Worm (Caenorhabditis elegans) whole organism, late embryonic: ENCODE results near the gene F13D12.10.
A peak's percentile ranks its signal among the peaks of the same experiment; 100 is the strongest.

Experiments used
- F13H6.1 ChIP-seq: sonication (generic microtip); optimal IDR thresholded peaks from 2 replicates; lab custom pipeline; 2016; ENCODE audit warnings: missing genetic modification characterization, missing compliant biosample characterization
- K02D7.2 ChIP-seq: sonication (generic microtip); optimal IDR thresholded peaks from 2 replicates; lab custom pipeline; 2017; ENCODE audit warnings: mild to moderate bottlenecking, missing genetic modification characterization, missing compliant biosample characterization
- K09A11.1 ChIP-seq: sonication (generic microtip); optimal IDR thresholded peaks from 2 replicates; lab custom pipeline; 2017; ENCODE audit warnings: antibody characterized with exemption, mild to moderate bottlenecking, missing genetic modification characterization, missing compliant biosample characterization; ENCODE audit not compliant: insufficient read depth
- Y22D7AL.16 ChIP-seq: sonication (generic microtip); optimal IDR thresholded peaks from 2 replicates; lab custom pipeline; 2016; ENCODE audit warnings: missing genetic modification characterization, missing compliant biosample characterization
- ahr-1 ChIP-seq: sonication (generic microtip); optimal IDR thresholded peaks from 2 replicates; lab custom pipeline; 2016; ENCODE audit warnings: missing genetic modification characterization, missing compliant biosample characterization
- ceh-14 ChIP-seq: sonication (generic microtip); optimal IDR thresholded peaks from 2 replicates; lab custom pipeline; 2016; ENCODE audit warnings: missing genotype, missing genetic modification characterization, missing compliant biosample characterization
- ceh-18 ChIP-seq: sonication (generic microtip); optimal IDR thresholded peaks from 2 replicates; lab custom pipeline; 2016; ENCODE audit warnings: missing genetic modification characterization, missing compliant biosample characterization
- ceh-2 ChIP-seq: sonication (generic microtip); optimal IDR thresholded peaks from 2 replicates; lab custom pipeline; 2016; ENCODE audit warnings: missing genotype, missing genetic modification characterization, missing compliant biosample characterization
- ceh-31 ChIP-seq: sonication (generic microtip); optimal IDR thresholded peaks from 2 replicates; lab custom pipeline; 2016; ENCODE audit warnings: missing genetic modification characterization, missing compliant biosample characterization
- ceh-34 ChIP-seq: sonication (generic microtip); optimal IDR thresholded peaks from 2 replicates; lab custom pipeline; 2016; ENCODE audit warnings: mild to moderate bottlenecking, missing genetic modification characterization, missing compliant biosample characterization
- ceh-48 ChIP-seq: sonication (generic microtip); optimal IDR thresholded peaks from 2 replicates; lab custom pipeline; 2016; ENCODE audit warnings: missing genetic modification characterization, inconsistent platforms, missing compliant biosample characterization
- ceh-9 ChIP-seq: sonication (generic microtip); optimal IDR thresholded peaks from 2 replicates; lab custom pipeline; 2016; ENCODE audit warnings: mild to moderate bottlenecking, missing genetic modification characterization, inconsistent platforms, missing compliant biosample characterization
- elt-2 ChIP-seq: sonication (generic microtip); optimal IDR thresholded peaks from 2 replicates; lab custom pipeline; 2016; ENCODE audit warnings: missing genetic modification reagents, missing genetic modification characterization, missing compliant biosample characterization
- ets-4 ChIP-seq: sonication (generic microtip); optimal IDR thresholded peaks from 2 replicates; lab custom pipeline; 2016; ENCODE audit warnings: missing genetic modification characterization, missing compliant biosample characterization
- eyg-1 ChIP-seq: sonication (generic microtip); optimal IDR thresholded peaks from 2 replicates; lab custom pipeline; 2016; ENCODE audit warnings: missing genotype, missing genetic modification characterization, missing compliant biosample characterization
- fkh-10 ChIP-seq: fragments of 150-350 bp; optimal IDR thresholded peaks from 2 replicates; lab custom pipeline; 2014; ENCODE audit warnings: missing biosample characterization, missing genetic modification reagents, missing genetic modification characterization
- fkh-6 ChIP-seq: sonication (generic microtip); optimal IDR thresholded peaks from 2 replicates; lab custom pipeline; 2016; ENCODE audit warnings: missing genetic modification characterization, missing compliant biosample characterization
- gmeb-2 ChIP-seq: sonication (generic microtip); optimal IDR thresholded peaks from 2 replicates; lab custom pipeline; 2016; ENCODE audit warnings: missing genetic modification characterization, inconsistent platforms, missing compliant biosample characterization
- hlh-30 ChIP-seq: sonication (generic microtip); optimal IDR thresholded peaks from 2 replicates; lab custom pipeline; 2017; ENCODE audit warnings: antibody characterized with exemption, missing genetic modification characterization, missing compliant biosample characterization; ENCODE audit not compliant: insufficient read depth
- hlh-6 ChIP-seq: sonication (generic microtip); optimal IDR thresholded peaks from 2 replicates; lab custom pipeline; 2016; ENCODE audit warnings: missing genotype, missing genetic modification characterization, missing compliant biosample characterization
- lin-11 ChIP-seq: fragments of 200-800 bp; sonication (Bioruptor generic); optimal IDR thresholded peaks from 2 replicates; lab custom pipeline; 2018; ENCODE audit warnings: mild to moderate bottlenecking, missing genetic modification characterization, missing compliant biosample characterization
- madf-2 ChIP-seq: sonication (generic microtip); optimal IDR thresholded peaks from 2 replicates; lab custom pipeline; 2017; ENCODE audit warnings: missing genetic modification characterization, missing compliant biosample characterization
- mec-3 ChIP-seq: sonication (generic microtip); optimal IDR thresholded peaks from 2 replicates; lab custom pipeline; 2016; ENCODE audit warnings: borderline replicate concordance, missing genetic modification characterization, missing compliant biosample characterization
- nfya-1 ChIP-seq: sonication (generic microtip); optimal IDR thresholded peaks from 2 replicates; lab custom pipeline; 2017; ENCODE audit warnings: missing genetic modification characterization, mild to moderate bottlenecking, missing compliant biosample characterization, antibody characterized with exemption, moderate library complexity
- pag-3 ChIP-seq: sonication (generic microtip); optimal IDR thresholded peaks from 2 replicates; lab custom pipeline; 2016; ENCODE audit warnings: missing compliant biosample characterization, missing genetic modification characterization, borderline replicate concordance
- pax-1 ChIP-seq: fragments of 150-350 bp; optimal IDR thresholded peaks from 2 replicates; lab custom pipeline; 2014; ENCODE audit warnings: missing biosample characterization, missing genetic modification characterization
- pha-2 ChIP-seq: sonication (generic microtip); optimal IDR thresholded peaks from 2 replicates; lab custom pipeline; 2017; ENCODE audit warnings: mild to moderate bottlenecking, missing genetic modification characterization, missing compliant biosample characterization
- pha-4 ChIP-seq: fragments of 150-350 bp; optimal IDR thresholded peaks from 2 replicates; lab custom pipeline; 2018; ENCODE audit warnings: missing biosample characterization, missing genetic modification reagents, missing genetic modification characterization
- pros-1 ChIP-seq: fragments of 150-350 bp; optimal IDR thresholded peaks from 2 replicates; lab custom pipeline; 2014; ENCODE audit warnings: missing biosample characterization, missing genetic modification reagents, missing genetic modification characterization
- ref-2 ChIP-seq: sonication (generic microtip); optimal IDR thresholded peaks from 2 replicates; lab custom pipeline; 2016; ENCODE audit warnings: missing genetic modification characterization, missing compliant biosample characterization
- rnt-1 ChIP-seq: sonication (generic microtip); optimal IDR thresholded peaks from 2 replicates; lab custom pipeline; 2016; ENCODE audit warnings: missing genetic modification characterization, missing compliant biosample characterization
- sox-2 ChIP-seq: fragments of 200-800 bp; sonication (Bioruptor generic); IDR thresholded peaks from 2 replicates; pipeline ENCODE4 v1.3.6; 2022; ENCODE audit warnings: missing genetic modification reagents, missing genetic modification characterization, missing compliant biosample characterization
- sox-4 ChIP-seq: sonication (generic microtip); optimal IDR thresholded peaks from 2 replicates; lab custom pipeline; 2017; ENCODE audit warnings: mild to moderate bottlenecking, missing genetic modification characterization, inconsistent platforms, missing compliant biosample characterization
- syd-9 ChIP-seq: sonication (generic microtip); optimal IDR thresholded peaks from 2 replicates; lab custom pipeline; 2016; ENCODE audit warnings: mild to moderate bottlenecking, missing genetic modification characterization, moderate library complexity, missing compliant biosample characterization
- tbx-2 ChIP-seq: sonication (generic microtip); optimal IDR thresholded peaks from 2 replicates; lab custom pipeline; 2016; ENCODE audit warnings: missing genetic modification characterization, missing compliant biosample characterization
- tbx-7 ChIP-seq: sonication (generic microtip); optimal IDR thresholded peaks from 2 replicates; lab custom pipeline; 2016; ENCODE audit warnings: missing genotype, missing genetic modification characterization, missing compliant biosample characterization
- unc-42 ChIP-seq: sonication (generic microtip); optimal IDR thresholded peaks from 2 replicates; lab custom pipeline; 2016; ENCODE audit warnings: missing genotype, missing genetic modification characterization, missing compliant biosample characterization
- unc-86 ChIP-seq: sonication (generic microtip); optimal IDR thresholded peaks from 2 replicates; lab custom pipeline; 2016; ENCODE audit warnings: missing genetic modification characterization, missing compliant biosample characterization
- zip-5 ChIP-seq: sonication (generic microtip); optimal IDR thresholded peaks from 2 replicates; lab custom pipeline; 2016; ENCODE audit warnings: missing genetic modification characterization, missing compliant biosample characterization
- ztf-16 ChIP-seq: sonication (generic microtip); optimal IDR thresholded peaks from 2 replicates; lab custom pipeline; 2017; ENCODE audit warnings: missing genetic modification characterization, missing compliant biosample characterization

The F13D12.10 gene

ce11 chrII:11728545-11729105 lies 15.0 kb downstream of the F13D12.10 start, which contains the start of gene alh-8:
TSS of gene alh-8 (plus strand) at chrII:11729055.
- TF ChIP-seq ceh-18 (tag; lab: Kevin White, UChicago): no peak
- TF ChIP-seq pros-1 (tag; lab: Kevin White, UChicago): no peak
- TF ChIP-seq madf-2 (tag; lab: Kevin White, UChicago): no peak
- TF ChIP-seq fkh-10 (GFP tag; lab: Kevin White, UChicago): no peak
- TF ChIP-seq ceh-9 (tag; lab: Kevin White, UChicago): no peak
- peak; percentile 20 for TF ChIP-seq nfya-1 (tag; lab: Kevin White, UChicago)
- no peak for TF ChIP-seq K09A11.1 (tag; lab: Kevin White, UChicago)
- TF ChIP-seq hlh-30 (tag; lab: Kevin White, UChicago): peak; percentile 73
- TF ChIP-seq ets-4: no peak
- no peak for TF ChIP-seq zip-5 (tag; lab: Kevin White, UChicago)
- peak; percentile 20 for TF ChIP-seq tbx-2
- no peak for TF ChIP-seq sox-2
- TF ChIP-seq ceh-34 (tag; lab: Kevin White, UChicago): no peak
- TF ChIP-seq hlh-6 (tag; lab: Kevin White, UChicago): no peak
- TF ChIP-seq K02D7.2 (tag; lab: Kevin White, UChicago): no peak
- TF ChIP-seq pag-3: no peak
- no peak for TF ChIP-seq F13H6.1
- no peak for TF ChIP-seq Y22D7AL.16 (tag; lab: Kevin White, UChicago)
- TF ChIP-seq ztf-16 (tag; lab: Kevin White, UChicago): no peak
- TF ChIP-seq pha-2: no peak

- TF ChIP-seq hlh-6 (tag; lab: Kevin White, UChicago): no peak
- TF ChIP-seq fkh-6 (tag; lab: Kevin White, UChicago): no peak
- no peak for TF ChIP-seq K09A11.1 (tag; lab: Kevin White, UChicago)
- no peak for TF ChIP-seq Y22D7AL.16 (tag; lab: Kevin White, UChicago)
- no peak for TF ChIP-seq eyg-1 (tag; lab: Kevin White, UChicago)
- no peak for TF ChIP-seq syd-9 (tag; lab: Kevin White, UChicago)
- TF ChIP-seq unc-86 (tag; lab: Kevin White, UChicago): no peak
- no peak for TF ChIP-seq ahr-1 (tag; lab: Kevin White, UChicago)
- TF ChIP-seq ceh-9 (tag; lab: Kevin White, UChicago): no peak
- TF ChIP-seq sox-2: no peak
Observed at ce11 chrII:11729757-11730535, 16.3 kb downstream of the F13D12.10 start.

ce11 chrII:11731174-11731724 lies 17.6 kb downstream of the F13D12.10 start:
- TF ChIP-seq elt-2 (tag; lab: Kevin White, UChicago): peak; percentile 62
- no peak for TF ChIP-seq fkh-10 (GFP tag; lab: Kevin White, UChicago)

ce11 chrII:11732513-11732912 lies 18.9 kb downstream of the F13D12.10 start, which contains the start of gene F13D12.8:
TSS of gene F13D12.8 (minus strand) at chrII:11732594.
- TF ChIP-seq tbx-7 (tag; lab: Kevin White, UChicago) (no peak), F13H6.1 (no peak), ceh-2 (tag; lab: Kevin White, UChicago) (no peak), lin-11 (tag; lab: Kevin White, UChicago) (no peak), unc-42 (tag; lab: Kevin White, UChicago) (no peak), ref-2 (tag; lab: Kevin White, UChicago) (no peak), pha-4 (tag; lab: Kevin White, UChicago) (no peak), fkh-10 (GFP tag; lab: Kevin White, UChicago) (no peak), ceh-48 (tag; lab: Kevin White, UChicago) (no peak), ztf-16 (tag; lab: Kevin White, UChicago) (no peak), gmeb-2 (tag; lab: Kevin White, UChicago) (no peak), ceh-14 (no peak), sox-4 (tag; lab: Kevin White, UChicago) (no peak), pax-1 (tag; lab: Kevin White, UChicago) (no peak), pag-3 (no peak), Y22D7AL.16 (tag; lab: Kevin White, UChicago) (no peak), rnt-1 (no peak), mec-3 (tag; lab: Kevin White, UChicago) (no peak), ceh-31 (tag; lab: Kevin White, UChicago) (no peak), ahr-1 (tag; lab: Kevin White, UChicago) (no peak)
- TF ChIP-seq, all 69 proteins: peak for 0
